Fruit fly (Drosophila melanogaster) whole organism, embryonic: ENCODE data around the gene Bap60.

Source experiments
- Aef1 ChIP-seq: fragments of 200-800 bp; sonication (Bioruptor generic); IDR thresholded peaks from 3 replicates; pipeline ENCODE4 v1.3.6; 2022; ENCODE audit warnings: missing biosample characterization, missing genetic modification characterization
- Atf-2 ChIP-seq: fragments of 200-800 bp; sonication (Bioruptor generic); optimal IDR thresholded peaks from 2 replicates; lab custom pipeline; 2016; ENCODE audit warnings: missing biosample characterization, missing genetic modification characterization
- Bgb ChIP-seq: fragments of 200-800 bp; sonication (Bioruptor generic); IDR thresholded peaks from 2 replicates; pipeline ENCODE4 v1.3.6; 2022; ENCODE audit warnings: missing biosample characterization, missing genetic modification characterization; ENCODE audit not compliant: partially characterized antibody
- Blimp-1 ChIP-seq: fragments of 200-800 bp; sonication (Bioruptor generic); optimal IDR thresholded peaks from 3 replicates; lab custom pipeline; 2018; ENCODE audit warnings: missing biosample characterization, missing genetic modification characterization, mild to moderate bottlenecking, moderate library complexity, missing genetic modification reagents
- CG12219 ChIP-seq: fragments of 200-800 bp; sonication (Bioruptor generic); optimal IDR thresholded peaks from 3 replicates; lab custom pipeline; 2018; ENCODE audit warnings: missing biosample characterization, mild to moderate bottlenecking, missing genetic modification characterization
- CG13287 ChIP-seq: fragments of 200-800 bp; sonication (Bioruptor generic); IDR thresholded peaks from 2 replicates; pipeline ENCODE4 v1.3.6; 2022; ENCODE audit warnings: missing biosample characterization, missing genetic modification characterization; ENCODE audit not compliant: partially characterized antibody
- CG16813 ChIP-seq: fragments of 200-800 bp; sonication (Bioruptor generic); IDR thresholded peaks from 3 replicates; pipeline ENCODE4 v1.3.6; 2022; ENCODE audit warnings: missing biosample characterization, missing genetic modification characterization; ENCODE audit not compliant: partially characterized antibody
- CG17568 ChIP-seq: fragments of 200-800 bp; sonication (Bioruptor generic); optimal IDR thresholded peaks from 2 replicates; lab custom pipeline; 2018; ENCODE audit warnings: missing biosample characterization, mild to moderate bottlenecking, missing genetic modification characterization, moderate library complexity
- CG18476 ChIP-seq: fragments of 200-800 bp; sonication (Bioruptor generic); optimal IDR thresholded peaks from 2 replicates; lab custom pipeline; 2016; ENCODE audit warnings: missing biosample characterization, mild to moderate bottlenecking, missing genetic modification characterization
- CG2712 ChIP-seq: fragments of 200-800 bp; optimal IDR thresholded peaks from 3 replicates; lab custom pipeline; 2019; ENCODE audit warnings: missing biosample characterization, mild to moderate bottlenecking, missing genetic modification characterization, moderate library complexity
- CG30020 ChIP-seq: fragments of 200-800 bp; optimal IDR thresholded peaks from 2 replicates; lab custom pipeline; 2019; ENCODE audit warnings: missing biosample characterization, mild to moderate bottlenecking, missing genetic modification characterization, moderate library complexity
- CG31388 ChIP-seq: fragments of 200-800 bp; sonication (Bioruptor generic); optimal IDR thresholded peaks from 2 replicates; lab custom pipeline; 2016; ENCODE audit warnings: missing biosample characterization, missing genetic modification characterization
- CG3163 ChIP-seq: fragments of 200-800 bp; sonication (Bioruptor generic); optimal IDR thresholded peaks from 3 replicates; lab custom pipeline; 2016; ENCODE audit warnings: missing biosample characterization, missing genetic modification characterization
- CG3281 ChIP-seq: fragments of 200-800 bp; sonication (Bioruptor generic); optimal IDR thresholded peaks from 3 replicates; lab custom pipeline; 2017; ENCODE audit warnings: missing biosample characterization, mild to moderate bottlenecking, missing genetic modification characterization
- CG3838 ChIP-seq: fragments of 200-800 bp; sonication (Bioruptor generic); optimal IDR thresholded peaks from 3 replicates; lab custom pipeline; 2016; ENCODE audit warnings: missing biosample characterization, missing genetic modification characterization
- CG8290 ChIP-seq, 3 experiments: fragments of 200-800 bp; sonication (Bioruptor generic); optimal IDR thresholded peaks; 2 replicates each; lab custom pipeline; 2016 to 2019; ENCODE audit warnings: missing biosample characterization in 3 of 3, missing genetic modification characterization in 3 of 3, mild to moderate bottlenecking in 2 of 3, moderate library complexity in 1 of 3
- CG8359 ChIP-seq: fragments of 200-800 bp; sonication (Bioruptor generic); optimal IDR thresholded peaks from 2 replicates; lab custom pipeline; 2017; ENCODE audit warnings: missing biosample characterization, mild to moderate bottlenecking, missing genetic modification characterization, borderline replicate concordance
- CTCF ChIP-seq: fragments of 200-800 bp; sonication (Bioruptor generic); optimal IDR thresholded peaks from 2 replicates; lab custom pipeline; 2017; ENCODE audit warnings: missing biosample characterization, mild to moderate bottlenecking, missing genetic modification characterization, moderate library complexity
- D19A ChIP-seq: fragments of 200-800 bp; optimal IDR thresholded peaks from 3 replicates; lab custom pipeline; 2019; ENCODE audit warnings: missing biosample characterization, mild to moderate bottlenecking, missing genetic modification characterization, moderate library complexity
- D19B ChIP-seq: fragments of 200-800 bp; sonication (Bioruptor generic); optimal IDR thresholded peaks from 2 replicates; lab custom pipeline; 2017; ENCODE audit warnings: missing biosample characterization, mild to moderate bottlenecking, missing genetic modification characterization
- Deaf1 ChIP-seq: fragments of 200-800 bp; optimal IDR thresholded peaks from 3 replicates; lab custom pipeline; 2019; ENCODE audit warnings: missing biosample characterization, mild to moderate bottlenecking, missing genetic modification characterization, moderate library complexity
- Dek ChIP-seq: fragments of 200-800 bp; sonication (Bioruptor generic); optimal IDR thresholded peaks from 3 replicates; lab custom pipeline; 2019; ENCODE audit warnings: missing biosample characterization, mild to moderate bottlenecking, missing genetic modification characterization, moderate library complexity
- Dll ChIP-seq: fragments of 200-800 bp; sonication (Bioruptor generic); IDR thresholded peaks from 4 replicates; pipeline ENCODE4 v1.3.6; 2022; ENCODE audit warnings: missing biosample characterization, missing genetic modification characterization; ENCODE audit not compliant: partially characterized antibody
- HLH4C ChIP-seq: fragments of 200-800 bp; sonication (Bioruptor generic); IDR thresholded peaks from 3 replicates; pipeline ENCODE4 v1.3.6; 2022; ENCODE audit warnings: missing biosample characterization, missing genetic modification characterization; ENCODE audit not compliant: partially characterized antibody
- HmgD ChIP-seq: fragments of 200-800 bp; sonication (Bioruptor generic); optimal IDR thresholded peaks from 3 replicates; lab custom pipeline; 2016; ENCODE audit warnings: missing biosample characterization, missing genetic modification characterization
- HmgZ ChIP-seq: fragments of 200-800 bp; sonication (Bioruptor generic); optimal IDR thresholded peaks from 2 replicates; lab custom pipeline; 2018; ENCODE audit warnings: missing biosample characterization, mild to moderate bottlenecking, missing genetic modification characterization
- Mes4 ChIP-seq: fragments of 200-800 bp; sonication (Bioruptor generic); optimal IDR thresholded peaks from 2 replicates; lab custom pipeline; 2016; ENCODE audit warnings: missing biosample characterization, missing genetic modification characterization
- Opbp ChIP-seq: fragments of 200-800 bp; sonication (Bioruptor generic); IDR thresholded peaks from 3 replicates; pipeline ENCODE4 v1.3.6; 2022; ENCODE audit warnings: missing biosample characterization, missing genetic modification characterization; ENCODE audit not compliant: partially characterized antibody
- Scr ChIP-seq: fragments of 200-800 bp; sonication (Bioruptor generic); IDR thresholded peaks from 2 replicates; pipeline ENCODE4 v1.3.6; 2022; ENCODE audit warnings: missing biosample characterization, missing genetic modification characterization; ENCODE audit not compliant: partially characterized antibody
- bab2 ChIP-seq: fragments of 200-800 bp; sonication (Bioruptor generic); optimal IDR thresholded peaks from 2 replicates; lab custom pipeline; 2016; ENCODE audit warnings: missing biosample characterization, missing genetic modification characterization
- cg ChIP-seq: fragments of 200-800 bp; sonication (Bioruptor generic); optimal IDR thresholded peaks from 3 replicates; lab custom pipeline; 2019; ENCODE audit warnings: missing biosample characterization, mild to moderate bottlenecking, missing genetic modification characterization, moderate library complexity
- chm ChIP-seq: fragments of 200-800 bp; sonication (Bioruptor generic); IDR thresholded peaks from 2 replicates; pipeline ENCODE4 v1.3.6; 2022; ENCODE audit warnings: missing biosample characterization, missing genetic modification characterization
- croc ChIP-seq: fragments of 200-800 bp; sonication (Bioruptor generic); conservative IDR thresholded peaks from 3 replicates; pipeline ENCODE4 v1.3.6; 2022; ENCODE audit warnings: missing biosample characterization, missing genetic modification characterization
- danr ChIP-seq: fragments of 200-800 bp; sonication (Bioruptor generic); IDR thresholded peaks from 2 replicates; pipeline ENCODE4 v1.3.6; 2022; ENCODE audit warnings: missing biosample characterization, missing genetic modification characterization
- dm ChIP-seq: fragments of 200-800 bp; sonication (Bioruptor generic); optimal IDR thresholded peaks from 3 replicates; lab custom pipeline; 2016; ENCODE audit warnings: missing biosample characterization, missing genetic modification characterization
- fd3F ChIP-seq: fragments of 200-800 bp; sonication (Bioruptor generic); optimal IDR thresholded peaks from 2 replicates; lab custom pipeline; 2018; ENCODE audit warnings: missing biosample characterization, mild to moderate bottlenecking, missing genetic modification characterization, moderate library complexity
- fu2 ChIP-seq: fragments of 200-800 bp; sonication (Bioruptor generic); optimal IDR thresholded peaks from 2 replicates; lab custom pipeline; 2016; ENCODE audit warnings: missing biosample characterization, missing genetic modification characterization
- hth ChIP-seq: fragments of >200 bp; optimal IDR thresholded peaks from 2 replicates; lab custom pipeline; 2017; ENCODE audit warnings: inconsistent platforms
- kay ChIP-seq: fragments of 200-800 bp; sonication (Bioruptor generic); optimal IDR thresholded peaks from 2 replicates; lab custom pipeline; 2016; ENCODE audit warnings: missing biosample characterization, missing genetic modification characterization
- klu ChIP-seq: fragments of 200-800 bp; sonication (Bioruptor generic); IDR thresholded peaks from 2 replicates; pipeline ENCODE4 v1.3.6; 2022; ENCODE audit warnings: missing biosample characterization, missing genetic modification characterization
- mirr ChIP-seq: fragments of 200-800 bp; sonication (Bioruptor generic); optimal IDR thresholded peaks from 3 replicates; lab custom pipeline; 2018; ENCODE audit warnings: missing biosample characterization, mild to moderate bottlenecking, missing genetic modification characterization
- sc ChIP-seq, 3 experiments: fragments of >200 bp in 2 of 3; fragments of 200-800 bp in 1 of 3; sonication (Bioruptor generic) in 1 of 3; optimal IDR thresholded peaks; 2 replicates in 2 of 3; 3 replicates in 1 of 3; lab custom pipeline; 2017; ENCODE audit warnings: mild to moderate bottlenecking in 1 of 3, missing biosample characterization in 1 of 3, missing genetic modification characterization in 1 of 3, missing genetic modification reagents in 1 of 3
- sim ChIP-seq: fragments of 200-800 bp; sonication (Bioruptor generic); IDR thresholded peaks from 2 replicates; pipeline ENCODE4 v1.3.6; 2022; ENCODE audit warnings: missing biosample characterization, missing genetic modification characterization
- sr ChIP-seq: fragments of 200-800 bp; sonication (Bioruptor generic); IDR thresholded peaks from 3 replicates; pipeline ENCODE4 v1.3.6; 2022; ENCODE audit warnings: missing biosample characterization, missing genetic modification characterization
- stwl ChIP-seq: fragments of 200-800 bp; sonication (Bioruptor generic); optimal IDR thresholded peaks from 3 replicates; lab custom pipeline; 2018; ENCODE audit warnings: missing biosample characterization, mild to moderate bottlenecking, missing genetic modification characterization, moderate library complexity
- trh ChIP-seq: fragments of 200-800 bp; sonication (Bioruptor generic); optimal IDR thresholded peaks from 2 replicates; lab custom pipeline; 2016; ENCODE audit warnings: missing biosample characterization, missing genetic modification characterization
- unpg ChIP-seq: fragments of 200-800 bp; sonication (Bioruptor generic); optimal IDR thresholded peaks from 3 replicates; lab custom pipeline; 2018; ENCODE audit warnings: missing biosample characterization, mild to moderate bottlenecking, missing genetic modification characterization, moderate library complexity
- vnd ChIP-seq: fragments of 200-800 bp; sonication (Bioruptor generic); IDR thresholded peaks from 3 replicates; pipeline ENCODE4 v1.3.6; 2022; ENCODE audit warnings: missing biosample characterization, missing genetic modification characterization; ENCODE audit not compliant: partially characterized antibody

Bap60 gene

DNA sequence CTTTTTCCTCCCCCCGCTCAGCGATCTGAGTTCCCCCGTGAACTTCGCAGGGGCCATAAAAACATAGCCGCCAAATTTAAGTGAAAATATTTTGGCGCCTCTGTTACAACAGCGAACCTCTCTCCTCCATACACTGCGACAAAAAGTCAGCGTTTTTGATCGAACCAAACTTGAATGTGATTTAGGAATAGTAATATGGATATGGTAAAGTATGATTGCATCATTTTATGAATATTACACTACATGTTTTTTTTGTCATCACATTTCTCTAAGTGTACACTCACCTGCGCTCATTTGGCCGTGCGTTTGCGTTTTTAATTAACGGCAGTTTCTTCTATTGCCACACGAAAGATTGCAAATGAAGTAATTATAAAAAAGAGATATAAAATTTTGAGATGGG, 23.6 kb downstream of the Bap60 start (continued):
- TF ChIP-seq CG17568 (GFP tag; lab: Kevin White, UChicago): peak; percentile 13
- TF ChIP-seq Opbp (GFP tag; lab: Robert Waterston, UW): no peak
- no peak for TF ChIP-seq Deaf1 (tag; lab: Kevin White, UChicago)
- TF ChIP-seq fd3F (GFP tag; lab: Kevin White, UChicago): no peak
- no peak for TF ChIP-seq CG13287 (GFP tag; lab: Robert Waterston, UW)
- TF ChIP-seq Aef1 (GFP tag; lab: Robert Waterston, UW): peak; percentile 48; the same call in 1 of the 3 replicates
- TF ChIP-seq sim: peak; percentile 40; the same call in 1 of the 2 replicates
- no peak for TF ChIP-seq trh (GFP tag; lab: Kevin White, UChicago)
- TF ChIP-seq sc (optimal IDR thresholded peaks at IDR 0.05; lab: Kevin White, UChicago): no peak
- TF ChIP-seq sc (GFP tag; optimal IDR thresholded peaks at IDR 0.05; lab: Kevin White, UChicago): no peak
- no peak for TF ChIP-seq Scr (GFP tag; lab: Robert Waterston, UW)
- no peak for TF ChIP-seq dm (GFP tag; lab: Kevin White, UChicago)
- peak; percentile 31; the same call in 1 of the 2 replicates for TF ChIP-seq danr (GFP tag; lab: Robert Waterston, UW)
- peak; percentile 51 for TF ChIP-seq bab2
- TF ChIP-seq hth (lab: Kevin White, UChicago): no peak
- peak; percentile 74 for TF ChIP-seq unpg

DNA sequence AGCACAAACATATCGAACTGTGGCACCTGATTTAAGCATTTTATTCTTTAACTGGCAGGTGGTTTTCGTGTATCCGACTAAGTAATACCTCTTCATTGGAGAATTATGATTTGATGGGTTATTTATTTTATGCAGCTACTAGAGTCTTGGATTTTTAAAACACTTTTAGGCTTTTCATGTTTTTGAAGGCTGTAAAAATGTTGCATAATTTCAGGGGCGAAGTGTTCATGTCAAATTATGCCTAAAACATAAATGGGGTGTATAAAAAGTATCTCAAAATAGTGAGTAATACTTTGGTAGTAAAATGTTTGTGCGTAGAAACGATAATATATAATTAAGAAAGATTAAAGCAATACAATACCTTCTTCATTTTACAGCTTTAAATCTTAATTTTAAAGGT, 24.5 kb downstream of the Bap60 start:
- no peak for TF ChIP-seq CG3163 (GFP tag; lab: Kevin White, UChicago)
- TF ChIP-seq CG30020 (tag; lab: Kevin White, UChicago): no peak
- TF ChIP-seq Dll (GFP tag; lab: Robert Waterston, UW): no peak
- TF ChIP-seq Bgb (GFP tag; lab: Robert Waterston, UW): 0 out of 2 replicates have a peak, but pooled peaks have one; percentile 29
- peak; percentile 7 for TF ChIP-seq D19A (tag; lab: Kevin White, UChicago)
- peak; percentile 43 for TF ChIP-seq D19B (GFP tag; lab: Kevin White, UChicago)
- peak; percentile 47 for TF ChIP-seq CG18476 (GFP tag; lab: Kevin White, UChicago)
- no peak for TF ChIP-seq fu2 (GFP tag; lab: Kevin White, UChicago)
- TF ChIP-seq HmgZ: peak; percentile 25
- TF ChIP-seq HmgD: no peak
- TF ChIP-seq Atf-2 (GFP tag; lab: Kevin White, UChicago): no peak
- TF ChIP-seq Blimp-1: no peak
- TF ChIP-seq trh (GFP tag; lab: Kevin White, UChicago): no peak
- no peak for TF ChIP-seq croc (GFP tag; lab: Robert Waterston, UW)
- no peak for TF ChIP-seq mirr (GFP tag; lab: Kevin White, UChicago)
- TF ChIP-seq CG2712 (tag; lab: Kevin White, UChicago): no peak
- no peak for TF ChIP-seq CG12219 (GFP tag; lab: Kevin White, UChicago)
- no peak for TF ChIP-seq cg
- TF ChIP-seq Dek (tag; lab: Kevin White, UChicago): peak; percentile 13
- no peak for TF ChIP-seq sr (GFP tag; lab: Robert Waterston, UW)
- peak; percentile 0 for TF ChIP-seq CG8290 (GFP tag; optimal IDR thresholded peaks at IDR 0.05; lab: Kevin White, UChicago)
- TF ChIP-seq CG8290 (tag; optimal IDR thresholded peaks at IDR 0.05; lab: Kevin White, UChicago): peak in 1 of 2 experiments; percentile 11
- no peak for TF ChIP-seq CG8359 (GFP tag; lab: Kevin White, UChicago)
- 0 out of 3 replicates have a peak, but pooled peaks have one; percentile 6 for TF ChIP-seq CG16813 (GFP tag; lab: Robert Waterston, UW)
- peak; percentile 44 for TF ChIP-seq HLH4C (GFP tag; lab: Robert Waterston, UW)
- TF ChIP-seq CG3838: no peak
- TF ChIP-seq CTCF: peak; percentile 64
- TF ChIP-seq kay (GFP tag; lab: Kevin White, UChicago): peak; percentile 24
- TF ChIP-seq CG13287 (GFP tag; lab: Robert Waterston, UW): no peak; the same call in 1 of the 2 replicates
- TF ChIP-seq stwl (tag; lab: Kevin White, UChicago): peak; percentile 25
- TF ChIP-seq klu: no peak
- TF ChIP-seq Mes4 (GFP tag; lab: Kevin White, UChicago): no peak
- no peak for TF ChIP-seq CG31388 (GFP tag; lab: Kevin White, UChicago)
- no peak for TF ChIP-seq CG3281 (GFP tag; lab: Kevin White, UChicago)
- no peak for TF ChIP-seq vnd (GFP tag; lab: Robert Waterston, UW)
- TF ChIP-seq chm (GFP tag; lab: Robert Waterston, UW): no peak
